Fruit fly (Drosophila melanogaster) S2 (cell line): ENCODE results near the gene Art9.

Source experiments
- CG8478 ChIP-seq: fragments of >200 bp; optimal IDR thresholded peaks from 2 replicates; lab custom pipeline; 2018
- CTCF ChIP-seq, 2 experiments: fragments of >200 bp; optimal IDR thresholded peaks; 2 replicates each; lab custom pipeline; 2018

Art9 gene

dm6 chr3R:13941390-13941789 lies 1.9 kb downstream of the Art9 start:
- no peak for TF ChIP-seq CTCF (optimal IDR thresholded peaks at IDR 0.05; lab: Kevin White, UChicago)

dm6 chr3R:13939353-13940049 lies 3.8 kb downstream of the Art9 start:
- no peak for TF ChIP-seq CTCF (optimal IDR thresholded peaks at IDR 0.05; lab: Kevin White, UChicago)
- TF ChIP-seq CG8478 (lab: Kevin White, UChicago), result no peak

- no peak for TF ChIP-seq CTCF (optimal IDR thresholded peaks at IDR 0.05; lab: Kevin White, UChicago)
- TF ChIP-seq CG8478 (lab: Kevin White, UChicago), result no peak
Measured at dm6 chr3R:13936309-13936708, 7.0 kb downstream of the Art9 start.

- no peak for TF ChIP-seq CG8478 (lab: Kevin White, UChicago)
- no peak for TF ChIP-seq CTCF (optimal IDR thresholded peaks at IDR 0.05; lab: Kevin White, UChicago)
Measured at dm6 chr3R:13934618-13935017, 8.6 kb downstream of the Art9 start.

- TF ChIP-seq CTCF (optimal IDR thresholded peaks at IDR 0.05; lab: Kevin White, UChicago), result no peak
- TF ChIP-seq CG8478 (lab: Kevin White, UChicago), result no peak
Measured at dm6 chr3R:13933966-13934365, 9.3 kb downstream of the Art9 start.

dm6 chr3R:13931813-13932212 lies 11.4 kb downstream of the Art9 start:
- TF ChIP-seq CTCF (optimal IDR thresholded peaks at IDR 0.05; lab: Kevin White, UChicago), result no peak
- TF ChIP-seq CG8478 (lab: Kevin White, UChicago), result no peak

- no peak for TF ChIP-seq CG8478 (lab: Kevin White, UChicago)
Measured at dm6 chr3R:13930252-13930651, 13.0 kb downstream of the Art9 start.

dm6 chr3R:13927543-13927942 lies 15.7 kb downstream of the Art9 start:
- no peak for TF ChIP-seq CG8478 (lab: Kevin White, UChicago)
- TF ChIP-seq CTCF (optimal IDR thresholded peaks at IDR 0.05; lab: Kevin White, UChicago), result no peak

dm6 chr3R:13923626-13924025 lies 19.6 kb downstream of the Art9 start:
- TF ChIP-seq CTCF (optimal IDR thresholded peaks at IDR 0.05; lab: Kevin White, UChicago), result no peak
- TF ChIP-seq CG8478 (lab: Kevin White, UChicago), result no peak

- TF ChIP-seq CG8478 (lab: Kevin White, UChicago) (no peak), CTCF (optimal IDR thresholded peaks at IDR 0.05; lab: Kevin White, UChicago) (no peak)
Measured at dm6 chr3R:13921806-13922515, 21.3 kb downstream of the Art9 start.

dm6 chr3R:13918045-13918444 lies 25.2 kb downstream of the Art9 start:
- TF ChIP-seq CG8478 (lab: Kevin White, UChicago) (no peak), CTCF (optimal IDR thresholded peaks at IDR 0.05; lab: Kevin White, UChicago) (no peak)

- no peak for TF ChIP-seq CG8478 (lab: Kevin White, UChicago)
- no peak for TF ChIP-seq CTCF (optimal IDR thresholded peaks at IDR 0.05; lab: Kevin White, UChicago)
Measured at dm6 chr3R:13916546-13916945, 26.7 kb downstream of the Art9 start.

dm6 chr3R:13915646-13916045 lies 27.6 kb downstream of the Art9 start:
- TF ChIP-seq CG8478 (lab: Kevin White, UChicago), result no peak
- TF ChIP-seq CTCF (optimal IDR thresholded peaks at IDR 0.05; lab: Kevin White, UChicago), result no peak

dm6 chr3R:13914760-13915417 lies 28.4 kb downstream of the Art9 start:
- TF ChIP-seq CG8478 (lab: Kevin White, UChicago), result no peak
- TF ChIP-seq CTCF (optimal IDR thresholded peaks at IDR 0.05; lab: Kevin White, UChicago), result no peak

dm6 chr3R:13913586-13913985 lies 29.7 kb downstream of the Art9 start:
- TF ChIP-seq CG8478 (lab: Kevin White, UChicago), result no peak
- TF ChIP-seq CTCF (optimal IDR thresholded peaks at IDR 0.05; lab: Kevin White, UChicago), result no peak
